Worm (Caenorhabditis elegans) whole organism, L1 larva: Measurements from ENCODE around the gene F14H8.4.
A peak's percentile ranks its signal among the peaks of the same experiment; 100 is the strongest.

ENCODE experiments used
- C16A3.4 ChIP-seq: fragments of 150-350 bp; optimal IDR thresholded peaks from 2 replicates; lab custom pipeline; 2014; ENCODE audit warnings: missing biosample characterization, missing genetic modification characterization
- C34B4.2 ChIP-seq: sonication (generic microtip); optimal IDR thresholded peaks from 2 replicates; lab custom pipeline; 2017; ENCODE audit warnings: mild to moderate bottlenecking, missing genetic modification characterization, missing compliant biosample characterization
- Y116A8C.19 ChIP-seq: sonication (generic microtip); optimal IDR thresholded peaks from 2 replicates; lab custom pipeline; 2016; ENCODE audit warnings: missing compliant biosample characterization, missing genetic modification characterization, borderline replicate concordance
- aha-1 ChIP-seq: fragments of 150-350 bp; optimal IDR thresholded peaks from 2 replicates; lab custom pipeline; 2014; ENCODE audit warnings: missing biosample characterization, missing genetic modification characterization
- aly-2 ChIP-seq: fragments of 150-350 bp; optimal IDR thresholded peaks from 2 replicates; lab custom pipeline; 2014; ENCODE audit warnings: missing biosample characterization, missing genetic modification characterization
- ama-1 ChIP-seq: fragments of 150-350 bp; optimal IDR thresholded peaks from 2 replicates; lab custom pipeline; 2014
- blmp-1 ChIP-seq: fragments of 150-350 bp; optimal IDR thresholded peaks from 2 replicates; lab custom pipeline; 2014; ENCODE audit warnings: missing biosample characterization, missing genetic modification characterization
- ceh-63 ChIP-seq: fragments of 200-800 bp; sonication (Bioruptor generic); optimal IDR thresholded peaks from 2 replicates; lab custom pipeline; 2018; ENCODE audit warnings: mild to moderate bottlenecking, missing genetic modification characterization, missing compliant biosample characterization
- ceh-8 ChIP-seq: fragments of 200-800 bp; sonication (Bioruptor generic); optimal IDR thresholded peaks from 2 replicates; lab custom pipeline; 2018; ENCODE audit warnings: mild to moderate bottlenecking, missing genetic modification characterization, moderate library complexity, missing compliant biosample characterization
- dsc-1 ChIP-seq: sonication (generic microtip); optimal IDR thresholded peaks from 2 replicates; lab custom pipeline; 2016; ENCODE audit warnings: mild to moderate bottlenecking, missing genetic modification characterization, missing compliant biosample characterization
- egl-13 ChIP-seq: sonication (generic microtip); optimal IDR thresholded peaks from 2 replicates; lab custom pipeline; 2016; ENCODE audit warnings: missing genotype, missing genetic modification reagents, missing genetic modification characterization, missing compliant biosample characterization
- elt-2 ChIP-seq: sonication (generic microtip); optimal IDR thresholded peaks from 2 replicates; lab custom pipeline; 2016; ENCODE audit warnings: missing genetic modification characterization, mild to moderate bottlenecking, inconsistent platforms, missing compliant biosample characterization, missing genetic modification reagents
- fkh-10 ChIP-seq: sonication (generic microtip); optimal IDR thresholded peaks from 2 replicates; lab custom pipeline; 2017; ENCODE audit warnings: missing biosample characterization, missing genetic modification reagents, missing genetic modification characterization
- fkh-4 ChIP-seq: sonication (generic microtip); optimal IDR thresholded peaks from 2 replicates; lab custom pipeline; 2016; ENCODE audit warnings: missing compliant biosample characterization, missing genetic modification characterization, borderline replicate concordance
- fos-1 ChIP-seq: fragments of 150-350 bp; optimal IDR thresholded peaks from 2 replicates; lab custom pipeline; 2014; ENCODE audit warnings: missing biosample characterization, missing genetic modification characterization
- grh-1 ChIP-seq: fragments of 200-800 bp; sonication (Bioruptor generic); IDR thresholded peaks from 2 replicates; pipeline ENCODE4 v1.3.6; 2022; ENCODE audit warnings: missing genetic modification reagents, missing genetic modification characterization, missing compliant biosample characterization
- hlh-17 ChIP-seq: fragments of 200-800 bp; sonication (Bioruptor generic); optimal IDR thresholded peaks from 2 replicates; lab custom pipeline; 2018; ENCODE audit warnings: missing genetic modification characterization, mild to moderate bottlenecking, missing compliant biosample characterization, moderate library complexity, borderline replicate concordance
- hlh-4 ChIP-seq: sonication (generic microtip); optimal IDR thresholded peaks from 2 replicates; lab custom pipeline; 2016; ENCODE audit warnings: mild to moderate bottlenecking, missing genetic modification characterization, missing compliant biosample characterization
- hpl-2 ChIP-seq: fragments of 150-350 bp; optimal IDR thresholded peaks from 2 replicates; lab custom pipeline; 2014; ENCODE audit warnings: missing biosample characterization, missing genetic modification reagents, missing genetic modification characterization
- irx-1 ChIP-seq: sonication (generic microtip); optimal IDR thresholded peaks from 2 replicates; lab custom pipeline; 2016; ENCODE audit warnings: missing genetic modification characterization, missing compliant biosample characterization
- lin-14 ChIP-seq: fragments of 200-800 bp; sonication (Bioruptor generic); optimal IDR thresholded peaks from 2 replicates; lab custom pipeline; 2018; ENCODE audit warnings: mild to moderate bottlenecking, missing genetic modification characterization, moderate library complexity, missing compliant biosample characterization
- lin-15B ChIP-seq: fragments of 150-350 bp; sonication (generic microtip); optimal IDR thresholded peaks from 3 replicates; lab custom pipeline; 2014; ENCODE audit warnings: missing biosample characterization, missing genetic modification characterization
- lin-39 ChIP-seq: fragments of 150-350 bp; optimal IDR thresholded peaks from 2 replicates; lab custom pipeline; 2014; ENCODE audit warnings: missing biosample characterization, missing genetic modification reagents, missing genetic modification characterization
- lsy-2 ChIP-seq, 2 experiments: fragments of 150-350 bp; optimal IDR thresholded peaks; 2 replicates each; lab custom pipeline; 2014; ENCODE audit warnings: missing biosample characterization in 2 of 2, missing genetic modification characterization in 2 of 2
- mdl-1 ChIP-seq, 2 experiments: fragments of 150-350 bp; optimal IDR thresholded peaks; 2 replicates each; lab custom pipeline; 2014 to 2017; ENCODE audit warnings: missing biosample characterization in 2 of 2, missing genetic modification characterization in 2 of 2, inconsistent platforms in 1 of 2
- mef-2 ChIP-seq: fragments of 150-350 bp; optimal IDR thresholded peaks from 2 replicates; lab custom pipeline; 2014; ENCODE audit warnings: missing biosample characterization, missing genetic modification characterization
- nhr-12 ChIP-seq: sonication (generic microtip); optimal IDR thresholded peaks from 2 replicates; lab custom pipeline; 2017; ENCODE audit warnings: missing biosample characterization, missing genetic modification characterization
- nhr-237 ChIP-seq: fragments of 150-350 bp; optimal IDR thresholded peaks from 2 replicates; lab custom pipeline; 2014; ENCODE audit warnings: missing biosample characterization, missing genetic modification characterization
- nhr-71 ChIP-seq: sonication (generic microtip); optimal IDR thresholded peaks from 2 replicates; lab custom pipeline; 2016; ENCODE audit warnings: mild to moderate bottlenecking, missing genetic modification characterization, moderate library complexity, missing compliant biosample characterization
- nhr-84 ChIP-seq: sonication (generic microtip); optimal IDR thresholded peaks from 2 replicates; lab custom pipeline; 2017; ENCODE audit warnings: missing biosample characterization, missing genetic modification characterization
- nhr-85 ChIP-seq: sonication (generic microtip); peaks from one replicate; lab custom pipeline; 2016; ENCODE audit warnings: missing genetic modification characterization, inconsistent platforms, missing compliant biosample characterization
- pag-3 ChIP-seq: sonication (generic microtip); optimal IDR thresholded peaks from 2 replicates; lab custom pipeline; 2017; ENCODE audit warnings: missing genetic modification characterization, mild to moderate bottlenecking, missing compliant biosample characterization, antibody characterized with exemption, borderline replicate concordance; ENCODE audit not compliant: insufficient read depth
- pqm-1 ChIP-seq: sonication (generic microtip); optimal IDR thresholded peaks from 3 replicates; lab custom pipeline; 2017; ENCODE audit warnings: missing biosample characterization, missing genetic modification characterization
- skn-1 ChIP-seq: fragments of 150-350 bp; optimal IDR thresholded peaks from 2 replicates; lab custom pipeline; 2014; ENCODE audit warnings: missing biosample characterization, missing genetic modification characterization
- snpc-4 ChIP-seq: fragments of 150-350 bp; optimal IDR thresholded peaks from 2 replicates; lab custom pipeline; 2014; ENCODE audit warnings: missing biosample characterization, missing genetic modification characterization
- sptf-1 ChIP-seq: fragments of 150-350 bp; optimal IDR thresholded peaks from 2 replicates; lab custom pipeline; 2014; ENCODE audit warnings: missing biosample characterization, missing genetic modification characterization
- swsn-7 ChIP-seq: sonication (generic microtip); optimal IDR thresholded peaks from 2 replicates; lab custom pipeline; 2016; ENCODE audit warnings: missing genetic modification characterization, missing compliant biosample characterization
- tbx-2 ChIP-seq: sonication (generic microtip); optimal IDR thresholded peaks from 2 replicates; lab custom pipeline; 2016; ENCODE audit warnings: missing genetic modification characterization, missing compliant biosample characterization
- tlp-1 ChIP-seq: fragments of 150-350 bp; optimal IDR thresholded peaks from 2 replicates; lab custom pipeline; 2014; ENCODE audit warnings: missing biosample characterization, missing genetic modification characterization
- unc-130 ChIP-seq: fragments of 150-350 bp; optimal IDR thresholded peaks from 2 replicates; lab custom pipeline; 2017; ENCODE audit warnings: missing biosample characterization, missing genetic modification characterization, inconsistent platforms
- unc-30 ChIP-seq: sonication (generic microtip); optimal IDR thresholded peaks from 2 replicates; lab custom pipeline; 2017; ENCODE audit warnings: missing biosample characterization, missing genetic modification characterization
- unc-86 ChIP-seq: sonication (generic microtip); optimal IDR thresholded peaks from 2 replicates; lab custom pipeline; 2016; ENCODE audit warnings: missing genetic modification characterization, missing compliant biosample characterization
- unc-98 ChIP-seq: fragments of 200-800 bp; sonication (Bioruptor generic); IDR thresholded peaks from 2 replicates; pipeline ENCODE4 v1.3.6; 2022; ENCODE audit warnings: missing genetic modification characterization, missing compliant biosample characterization
- vab-15 ChIP-seq: sonication (generic microtip); optimal IDR thresholded peaks from 2 replicates; lab custom pipeline; 2017; ENCODE audit warnings: missing genotype, mild to moderate bottlenecking, missing genetic modification characterization, missing compliant biosample characterization
- xbp-1 ChIP-seq: sonication (generic microtip); optimal IDR thresholded peaks from 2 replicates; lab custom pipeline; 2016; ENCODE audit warnings: missing genetic modification characterization, missing compliant biosample characterization
- zag-1 ChIP-seq: fragments of 150-350 bp; optimal IDR thresholded peaks from 2 replicates; lab custom pipeline; 2014; ENCODE audit warnings: missing biosample characterization, missing genetic modification characterization
- zip-4 ChIP-seq: fragments of 200-800 bp; sonication (Bioruptor generic); optimal IDR thresholded peaks from 2 replicates; lab custom pipeline; 2018; ENCODE audit warnings: mild to moderate bottlenecking, missing genetic modification characterization, moderate library complexity, missing compliant biosample characterization
- ztf-4 ChIP-seq: fragments of 150-350 bp; optimal IDR thresholded peaks from 2 replicates; lab custom pipeline; 2014; ENCODE audit warnings: missing biosample characterization, missing genetic modification characterization

The F14H8.4 gene

ce11 chrV:15002184-15002690 is 21.4 kb upstream of the F14H8.4 start, which contains the start of the genes fib-1 and mut-15 (continued):
- TF ChIP-seq zag-1 (tag; lab: Kevin White, UChicago) (peak; percentile 21), nhr-12 (no peak), pqm-1 (tag; lab: Kevin White, UChicago) (no peak), mef-2 (peak; percentile 56), lsy-2 (tag; optimal IDR thresholded peaks at IDR 0.05; lab: Kevin White, UChicago) (peak; percentile 95 to 98), mdl-1 (tag; optimal IDR thresholded peaks at IDR 0.05; lab: Kevin White, UChicago) (peak in 1 of 2 experiments; percentile 81), unc-98 (GFP tag; lab: Robert Waterston, UW) (peak; percentile 70), grh-1 (GFP tag; lab: Robert Waterston, UW) (peak; percentile 79), lin-15B (tag; lab: Kevin White, UChicago) (peak; percentile 96), tbx-2 (peak; percentile 93), fos-1 (tag; lab: Kevin White, UChicago) (peak; percentile 79), blmp-1 (tag; lab: Kevin White, UChicago) (peak; percentile 73), dsc-1 (tag; lab: Kevin White, UChicago) (peak; percentile 93), ceh-63 (GFP tag; lab: Kevin White, UChicago) (peak; percentile 78), pag-3 (tag; lab: Kevin White, UChicago) (peak; percentile 71), nhr-237 (tag; lab: Kevin White, UChicago) (peak; percentile 53), egl-13 (tag; lab: Kevin White, UChicago) (peak; percentile 86), C16A3.4 (tag; lab: Kevin White, UChicago) (peak; percentile 96), lin-39 (peak; percentile 59), irx-1 (tag; lab: Kevin White, UChicago) (peak; percentile 85), elt-2 (tag; lab: Kevin White, UChicago) (peak; percentile 68), Y116A8C.19 (tag; lab: Kevin White, UChicago) (peak; percentile 40), aha-1 (tag; lab: Kevin White, UChicago) (peak; percentile 2), unc-30 (no peak), lin-14 (GFP tag; lab: Kevin White, UChicago) (peak; percentile 94), unc-86 (tag; lab: Kevin White, UChicago) (peak; percentile 88), fkh-4 (peak; percentile 81), ztf-4 (tag; lab: Kevin White, UChicago) (peak; percentile 72), hpl-2 (peak; percentile 65), skn-1 (tag; lab: Kevin White, UChicago) (peak; percentile 90), nhr-71 (tag; lab: Kevin White, UChicago) (peak; percentile 96), tlp-1 (no peak), sptf-1 (tag; lab: Kevin White, UChicago) (no peak)

DNA sequence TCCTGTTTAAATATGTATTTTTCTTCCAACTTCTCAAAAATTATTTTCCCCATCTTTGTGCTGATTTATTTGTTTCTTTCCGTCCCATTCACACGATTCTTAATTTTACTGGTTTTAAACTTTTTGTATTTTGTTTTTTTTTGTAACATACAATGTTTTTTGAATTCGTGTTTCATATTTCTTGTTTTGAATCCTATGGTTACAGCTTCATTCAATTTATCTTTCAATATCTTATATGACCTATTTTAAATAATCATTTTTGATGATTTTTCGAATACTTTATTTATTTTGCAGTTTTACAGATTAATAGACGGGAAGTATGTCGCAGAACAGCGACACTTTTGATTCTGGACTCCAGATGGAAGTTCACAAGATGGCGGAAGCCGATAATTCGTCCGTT is 18.8 kb upstream of the F14H8.4 start, which contains the start of gene hrde-2:
hrde-2 (plus strand) TSS at position 301 of the 400 bp plus-strand sequence.
- TF ChIP-seq vab-15 (tag; lab: Kevin White, UChicago) (no peak), dsc-1 (tag; lab: Kevin White, UChicago) (no peak), sptf-1 (tag; lab: Kevin White, UChicago) (no peak), ama-1 (lab: Kevin White, UChicago) (no peak), aly-2 (no peak), unc-130 (tag; lab: Kevin White, UChicago) (no peak), nhr-84 (tag; lab: Kevin White, UChicago) (no peak), egl-13 (tag; lab: Kevin White, UChicago) (no peak), unc-86 (tag; lab: Kevin White, UChicago) (no peak), lin-14 (GFP tag; lab: Kevin White, UChicago) (no peak), C34B4.2 (tag; lab: Kevin White, UChicago) (no peak), nhr-237 (tag; lab: Kevin White, UChicago) (no peak), pqm-1 (tag; lab: Kevin White, UChicago) (no peak)
- TF ChIP-seq, all 84 proteins: peak for 0

ce11 chrV:15011560-15011959 is 12.1 kb upstream of the F14H8.4 start, which contains the start of gene nmr-2:
Gene nmr-2 (minus strand): TSS chrV:15011660.
- no peak for TF ChIP-seq lin-15B (tag; lab: Kevin White, UChicago)
- TF ChIP-seq ztf-4 (tag; lab: Kevin White, UChicago), result no peak
- no peak for TF ChIP-seq egl-13 (tag; lab: Kevin White, UChicago)
- no peak for TF ChIP-seq nhr-85 (tag; lab: Kevin White, UChicago)
- no peak for TF ChIP-seq ceh-8 (GFP tag; lab: Kevin White, UChicago)
- TF ChIP-seq zip-4, result no peak
- no peak for TF ChIP-seq swsn-7 (tag; lab: Kevin White, UChicago)
- no peak for TF ChIP-seq snpc-4 (tag; lab: Kevin White, UChicago)
- no peak for TF ChIP-seq fkh-10 (GFP tag; lab: Kevin White, UChicago)
- no peak for TF ChIP-seq tlp-1
- TF ChIP-seq hlh-4, result no peak
- no peak for TF ChIP-seq xbp-1
- no peak for TF ChIP-seq hlh-17 (GFP tag; lab: Kevin White, UChicago)
- TF ChIP-seq lin-14 (GFP tag; lab: Kevin White, UChicago), result no peak
- no peak for TF ChIP-seq lin-39
- no peak for TF ChIP-seq C34B4.2 (tag; lab: Kevin White, UChicago)
- no peak for TF ChIP-seq unc-86 (tag; lab: Kevin White, UChicago)
- no peak for TF ChIP-seq nhr-237 (tag; lab: Kevin White, UChicago)
- TF ChIP-seq Y116A8C.19 (tag; lab: Kevin White, UChicago), result no peak
